Worm (Caenorhabditis elegans): ENCODE measurements around the gene srj-55.

- TF ChIP-seq Y79H2A.3 (GFP tag; conservative IDR thresholded peaks at IDR 0.05) (no peak), dpl-1 (GFP tag; optimal IDR thresholded peaks at IDR 0.05) (no peak), ztf-3 (GFP tag; optimal IDR thresholded peaks at IDR 0.05) (no peak), madf-3 (GFP tag; IDR thresholded peaks at IDR 0.05) (no peak), snpc-1.3 (tag; optimal IDR thresholded peaks at IDR 0.05; ENCODE audit: insufficient read depth) (no peak), F49E8.2 (tag; optimal IDR thresholded peaks at IDR 0.05; ENCODE audit: insufficient read depth) (no peak), ceh-27 (GFP tag; optimal IDR thresholded peaks at IDR 0.05) (no peak)
Observed at ce11 chrV:2845771-2846170, 12.0 kb downstream of the srj-55 start, which contains the start of gene srj-44.
